Fruit fly (Drosophila melanogaster) whole organism, embryonic: ENCODE data around the gene Ldsdh1.

Experiments used
- CG10654 ChIP-seq: fragments of 200-800 bp; sonication (Bioruptor generic); optimal IDR thresholded peaks from 2 replicates; lab custom pipeline; 2016; ENCODE audit warnings: missing biosample characterization, missing genetic modification characterization
- CG10979 ChIP-seq: fragments of 200-800 bp; sonication (Bioruptor generic); optimal IDR thresholded peaks from 2 replicates; lab custom pipeline; 2018; ENCODE audit warnings: missing biosample characterization, mild to moderate bottlenecking, missing genetic modification characterization, moderate library complexity
- CG11093 ChIP-seq: fragments of 200-800 bp; sonication (Bioruptor generic); IDR thresholded peaks from 3 replicates; pipeline ENCODE4 v1.3.6; 2022; ENCODE audit warnings: missing biosample characterization, missing genetic modification characterization
- CG11398 ChIP-seq: fragments of 200-800 bp; sonication (Bioruptor generic); optimal IDR thresholded peaks from 2 replicates; lab custom pipeline; 2016; ENCODE audit warnings: missing biosample characterization, missing genetic modification characterization
- CG11456 ChIP-seq: fragments of 200-800 bp; sonication (Bioruptor generic); IDR thresholded peaks from 3 replicates; pipeline ENCODE4 v1.3.6; 2022; ENCODE audit warnings: missing biosample characterization, missing genetic modification characterization
- CG12219 ChIP-seq: fragments of 200-800 bp; sonication (Bioruptor generic); optimal IDR thresholded peaks from 3 replicates; lab custom pipeline; 2018; ENCODE audit warnings: missing biosample characterization, mild to moderate bottlenecking, missing genetic modification characterization
- CG15073 ChIP-seq: fragments of 200-800 bp; sonication (Bioruptor generic); optimal IDR thresholded peaks from 2 replicates; lab custom pipeline; 2016; ENCODE audit warnings: missing biosample characterization, missing genetic modification characterization
- CG16813 ChIP-seq: fragments of 200-800 bp; sonication (Bioruptor generic); IDR thresholded peaks from 3 replicates; pipeline ENCODE4 v1.3.6; 2022; ENCODE audit warnings: missing biosample characterization, missing genetic modification characterization; ENCODE audit not compliant: partially characterized antibody
- CG16815 ChIP-seq: fragments of 200-800 bp; sonication (Bioruptor generic); optimal IDR thresholded peaks from 3 replicates; lab custom pipeline; 2017; ENCODE audit warnings: missing biosample characterization, mild to moderate bottlenecking, missing genetic modification characterization
- CG1832 ChIP-seq: fragments of 200-800 bp; sonication (Bioruptor generic); optimal IDR thresholded peaks from 2 replicates; lab custom pipeline; 2017; ENCODE audit warnings: missing biosample characterization, mild to moderate bottlenecking, missing genetic modification characterization, inconsistent platforms
- CG2129 ChIP-seq: fragments of 200-800 bp; sonication (Bioruptor generic); IDR thresholded peaks from 2 replicates; pipeline ENCODE4 v1.3.6; 2022; ENCODE audit warnings: missing biosample characterization, missing genetic modification characterization; ENCODE audit not compliant: partially characterized antibody
- CG2199 ChIP-seq: fragments of 200-800 bp; sonication (Bioruptor generic); IDR thresholded peaks from 3 replicates; pipeline ENCODE4 v1.3.6; 2022; ENCODE audit warnings: missing biosample characterization, missing genetic modification characterization
- CG31224 ChIP-seq: fragments of 200-800 bp; sonication (Bioruptor generic); IDR thresholded peaks from 2 replicates; pipeline ENCODE4 v1.3.6; 2022; ENCODE audit warnings: missing biosample characterization, missing genetic modification characterization
- CG34224 ChIP-seq: fragments of 200-800 bp; sonication (Bioruptor generic); IDR thresholded peaks from 3 replicates; pipeline ENCODE4 v1.3.6; 2022; ENCODE audit warnings: missing biosample characterization, missing genetic modification characterization; ENCODE audit not compliant: partially characterized antibody
- CG43689 ChIP-seq: fragments of 200-800 bp; sonication (Bioruptor generic); IDR thresholded peaks from 2 replicates; pipeline ENCODE4 v1.3.6; 2022; ENCODE audit warnings: missing biosample characterization, missing genetic modification characterization
- CG4730 ChIP-seq: fragments of 200-800 bp; sonication (Bioruptor generic); IDR thresholded peaks from 2 replicates; pipeline ENCODE4 v1.3.6; 2022; ENCODE audit warnings: missing biosample characterization, missing genetic modification characterization
- CG5953 ChIP-seq: fragments of 200-800 bp; sonication (Bioruptor generic); IDR thresholded peaks from 2 replicates; pipeline ENCODE4 v1.3.6; 2022; ENCODE audit warnings: missing biosample characterization, missing genetic modification characterization
- CG6854 ChIP-seq: fragments of 200-800 bp; sonication (Bioruptor generic); optimal IDR thresholded peaks from 3 replicates; lab custom pipeline; 2017; ENCODE audit warnings: missing biosample characterization, mild to moderate bottlenecking, missing genetic modification characterization
- CG7372 ChIP-seq: fragments of 200-800 bp; sonication (Bioruptor generic); IDR thresholded peaks from 2 replicates; pipeline ENCODE4 v1.3.6; 2022; ENCODE audit warnings: missing biosample characterization, missing genetic modification characterization
- CG7963 ChIP-seq: fragments of 200-800 bp; sonication (Bioruptor generic); IDR thresholded peaks from 3 replicates; pipeline ENCODE4 v1.3.6; 2022; ENCODE audit warnings: missing biosample characterization, missing genetic modification characterization; ENCODE audit not compliant: partially characterized antibody
- CG9215 ChIP-seq: fragments of 200-800 bp; sonication (Bioruptor generic); IDR thresholded peaks from 2 replicates; pipeline ENCODE4 v1.3.6; 2022; ENCODE audit warnings: missing biosample characterization, missing genetic modification characterization
- CG9609 ChIP-seq: fragments of 200-800 bp; sonication (Bioruptor generic); optimal IDR thresholded peaks from 3 replicates; lab custom pipeline; 2016; ENCODE audit warnings: missing biosample characterization, missing genetic modification characterization
- Dek ChIP-seq: fragments of 200-800 bp; sonication (Bioruptor generic); optimal IDR thresholded peaks from 3 replicates; lab custom pipeline; 2019; ENCODE audit warnings: missing biosample characterization, mild to moderate bottlenecking, missing genetic modification characterization, moderate library complexity
- Dll ChIP-seq: fragments of 200-800 bp; sonication (Bioruptor generic); IDR thresholded peaks from 4 replicates; pipeline ENCODE4 v1.3.6; 2022; ENCODE audit warnings: missing biosample characterization, missing genetic modification characterization; ENCODE audit not compliant: partially characterized antibody
- Elba2 ChIP-seq: fragments of 200-800 bp; sonication (Bioruptor generic); optimal IDR thresholded peaks from 3 replicates; lab custom pipeline; 2016; ENCODE audit warnings: missing biosample characterization, missing genetic modification characterization
- Gsc ChIP-seq: fragments of 200-800 bp; sonication (Bioruptor generic); IDR thresholded peaks from 2 replicates; pipeline ENCODE4 v1.3.6; 2022; ENCODE audit warnings: missing biosample characterization, missing genetic modification characterization
- HHEX ChIP-seq: fragments of 200-800 bp; sonication (Bioruptor generic); optimal IDR thresholded peaks from 3 replicates; lab custom pipeline; 2017; ENCODE audit warnings: missing biosample characterization, mild to moderate bottlenecking, missing genetic modification characterization, missing genetic modification reagents
- Kr ChIP-seq: fragments of 200-800 bp; sonication (Bioruptor generic); optimal IDR thresholded peaks from 2 replicates; lab custom pipeline; 2017; ENCODE audit warnings: missing biosample characterization, mild to moderate bottlenecking, missing genetic modification characterization
- Spps ChIP-seq: fragments of 200-800 bp; sonication (Bioruptor generic); optimal IDR thresholded peaks from 2 replicates; lab custom pipeline; 2018; ENCODE audit warnings: missing biosample characterization, mild to moderate bottlenecking, missing genetic modification characterization
- ara ChIP-seq: fragments of 200-800 bp; sonication (Bioruptor generic); IDR thresholded peaks from 2 replicates; pipeline ENCODE4 v1.3.6; 2022; ENCODE audit warnings: missing biosample characterization, missing genetic modification characterization
- bowl ChIP-seq: fragments of 200-800 bp; sonication (Bioruptor generic); IDR thresholded peaks from 2 replicates; pipeline ENCODE4 v1.3.6; 2022; ENCODE audit warnings: missing biosample characterization, missing genetic modification characterization
- cad ChIP-seq: fragments of >200 bp; optimal IDR thresholded peaks from 2 replicates; lab custom pipeline; 2017; ENCODE audit warnings: missing biosample characterization, missing genetic modification characterization
- crc ChIP-seq: fragments of 200-800 bp; sonication (Bioruptor generic); optimal IDR thresholded peaks from 2 replicates; lab custom pipeline; 2016; ENCODE audit warnings: missing biosample characterization, missing genetic modification characterization
- fd96Cb ChIP-seq: fragments of 200-800 bp; sonication (Bioruptor generic); optimal IDR thresholded peaks from 2 replicates; lab custom pipeline; 2018; ENCODE audit warnings: missing biosample characterization, mild to moderate bottlenecking, missing genetic modification characterization, moderate library complexity
- fru ChIP-seq: fragments of >200 bp; optimal IDR thresholded peaks from 2 replicates; lab custom pipeline; 2017
- ftz-f1 ChIP-seq: fragments of 200-800 bp; sonication (Bioruptor generic); optimal IDR thresholded peaks from 2 replicates; lab custom pipeline; 2016; ENCODE audit warnings: missing biosample characterization, missing genetic modification characterization
- gfzf ChIP-seq: fragments of 200-800 bp; sonication (Bioruptor generic); optimal IDR thresholded peaks from 2 replicates; lab custom pipeline; 2016; ENCODE audit warnings: missing biosample characterization, mild to moderate bottlenecking, missing genetic modification characterization, moderate library complexity
- hb ChIP-seq: fragments of 200-800 bp; sonication (Bioruptor generic); IDR thresholded peaks from 3 replicates; pipeline ENCODE4 v1.3.6; 2022; ENCODE audit warnings: missing biosample characterization, missing genetic modification characterization; ENCODE audit not compliant: partially characterized antibody
- her ChIP-seq: fragments of 200-800 bp; sonication (Bioruptor generic); optimal IDR thresholded peaks from 2 replicates; lab custom pipeline; 2016; ENCODE audit warnings: missing biosample characterization, missing genetic modification characterization
- ind ChIP-seq: fragments of 200-800 bp; sonication (Bioruptor generic); optimal IDR thresholded peaks from 3 replicates; lab custom pipeline; 2016; ENCODE audit warnings: missing biosample characterization, missing genetic modification characterization
- jumu ChIP-seq: fragments of 200-800 bp; sonication (Bioruptor generic); optimal IDR thresholded peaks from 3 replicates; lab custom pipeline; 2016; ENCODE audit warnings: missing biosample characterization, missing genetic modification characterization
- lola ChIP-seq, 3 experiments: fragments of >200 bp in 2 of 3; fragments of 200-800 bp in 1 of 3; sonication (Bioruptor generic) in 1 of 3; optimal IDR thresholded peaks; 2 replicates each; lab custom pipeline; 2017 to 2019; ENCODE audit warnings: missing biosample characterization in 3 of 3, missing genetic modification characterization in 3 of 3, mild to moderate bottlenecking in 1 of 3, moderate library complexity in 1 of 3
- repo ChIP-seq: fragments of 200-800 bp; sonication (Bioruptor generic); optimal IDR thresholded peaks from 2 replicates; lab custom pipeline; 2016; ENCODE audit warnings: missing biosample characterization, missing genetic modification characterization
- scrt ChIP-seq: fragments of 200-800 bp; sonication (Bioruptor generic); optimal IDR thresholded peaks from 2 replicates; lab custom pipeline; 2018; ENCODE audit warnings: missing biosample characterization, mild to moderate bottlenecking, missing genetic modification characterization, moderate library complexity
- seq ChIP-seq: fragments of 200-800 bp; sonication (Bioruptor generic); IDR thresholded peaks from 2 replicates; pipeline ENCODE4 v1.3.6; 2022; ENCODE audit warnings: missing biosample characterization, missing genetic modification characterization
- sima ChIP-seq: fragments of 200-800 bp; sonication (Bioruptor generic); optimal IDR thresholded peaks from 2 replicates; lab custom pipeline; 2016; ENCODE audit warnings: missing biosample characterization, missing genetic modification characterization
- sob ChIP-seq: fragments of 200-800 bp; sonication (Bioruptor generic); IDR thresholded peaks from 2 replicates; pipeline ENCODE4 v1.3.6; 2022; ENCODE audit warnings: missing biosample characterization, missing genetic modification characterization
- tap ChIP-seq: fragments of 200-800 bp; optimal IDR thresholded peaks from 3 replicates; lab custom pipeline; 2019; ENCODE audit warnings: missing biosample characterization, mild to moderate bottlenecking, missing genetic modification characterization, moderate library complexity
- unc-4 ChIP-seq: fragments of 200-800 bp; sonication (Bioruptor generic); IDR thresholded peaks from 2 replicates; pipeline ENCODE4 v1.3.6; 2022; ENCODE audit warnings: missing biosample characterization, missing genetic modification characterization; ENCODE audit not compliant: partially characterized antibody

Gene Ldsdh1

dm6 chrX:8061392-8062179 lies 19.8 kb downstream of the Ldsdh1 start, which contains the start of gene mys (continued):
- TF ChIP-seq CG16815 (peak; percentile 35), Gsc (GFP tag; lab: Robert Waterston, UW) (no peak), Elba2 (peak; percentile 96), sob (GFP tag; lab: Robert Waterston, UW) (peak; percentile 83), jumu (GFP tag; lab: Kevin White, UChicago) (peak; percentile 84), CG11093 (GFP tag; lab: Robert Waterston, UW) (no peak), CG31224 (GFP tag; lab: Robert Waterston, UW) (peak; percentile 24; the same call in 1 of the 2 replicates), hb (GFP tag; lab: Robert Waterston, UW) (peak; percentile 92), crc (GFP tag; lab: Kevin White, UChicago) (peak; percentile 36), Kr (GFP tag; lab: Kevin White, UChicago) (no peak), cad (GFP tag; lab: Kevin White, UChicago) (no peak), Spps (tag; lab: Kevin White, UChicago) (no peak), CG2199 (GFP tag; lab: Robert Waterston, UW) (0 out of 3 replicates have a peak, but pooled peaks have one; percentile 29), her (GFP tag; lab: Kevin White, UChicago) (peak; percentile 83), CG2129 (peak; percentile 87), CG34224 (GFP tag; lab: Robert Waterston, UW) (peak; percentile 95), lola (GFP tag; optimal IDR thresholded peaks at IDR 0.05; lab: Kevin White, UChicago) (no peak), CG11398 (peak; percentile 34), CG43689 (GFP tag; lab: Robert Waterston, UW) (no peak), fru (no peak), gfzf (GFP tag; lab: Kevin White, UChicago) (peak; percentile 95), CG10654 (GFP tag; lab: Kevin White, UChicago) (peak; percentile 63), scrt (GFP tag; lab: Kevin White, UChicago) (peak; percentile 77), CG9215 (peak; percentile 36; the same call in 1 of the 2 replicates), CG6854 (GFP tag; lab: Kevin White, UChicago) (peak; percentile 47), tap (tag; lab: Kevin White, UChicago) (no peak), repo (peak; percentile 64), Dek (peak; percentile 73), ind (GFP tag; lab: Kevin White, UChicago) (peak; percentile 71), HHEX (GFP tag; lab: Kevin White, UChicago) (peak; percentile 37), unc-4 (GFP tag; lab: Robert Waterston, UW) (peak; percentile 97), bowl (GFP tag; lab: Robert Waterston, UW) (no peak; the same call in 1 of the 2 replicates), CG7963 (peak; percentile 88), CG4730 (GFP tag; lab: Robert Waterston, UW) (0 out of 2 replicates have a peak, but pooled peaks have one; percentile 36), ara (GFP tag; lab: Robert Waterston, UW) (0 out of 2 replicates have a peak, but pooled peaks have one; percentile 15), CG5953 (GFP tag; lab: Robert Waterston, UW) (no peak), CG15073 (GFP tag; lab: Kevin White, UChicago) (no peak), CG11456 (GFP tag; lab: Robert Waterston, UW) (peak; percentile 87; the same call in 2 of the 3 replicates), Dll (peak; percentile 92), CG10979 (no peak), CG1832 (GFP tag; lab: Kevin White, UChicago) (no peak), CG16813 (peak; percentile 94), ftz-f1 (GFP tag; lab: Kevin White, UChicago) (peak; percentile 65), CG9609 (GFP tag; lab: Kevin White, UChicago) (peak; percentile 81), sima (no peak), CG7372 (GFP tag; lab: Robert Waterston, UW) (peak; percentile 42; the same call in 1 of the 2 replicates), seq (GFP tag; lab: Robert Waterston, UW) (peak; percentile 76), fd96Cb (tag; lab: Kevin White, UChicago) (no peak), CG12219 (GFP tag; lab: Kevin White, UChicago) (peak; percentile 34)
